Worm (Caenorhabditis elegans) whole organism, L3 larva: ENCODE results near the gene sre-13.

Experiments
- R02D3.7 ChIP-seq: fragments of 150-350 bp; optimal IDR thresholded peaks from 2 replicates; lab custom pipeline; 2014; ENCODE audit warnings: missing biosample characterization, missing genetic modification characterization
- fos-1 ChIP-seq: fragments of 150-350 bp; optimal IDR thresholded peaks from 2 replicates; lab custom pipeline; 2014; ENCODE audit warnings: missing biosample characterization, missing genetic modification characterization
- snpc-4 ChIP-seq: fragments of 150-350 bp; optimal IDR thresholded peaks from 2 replicates; lab custom pipeline; 2014; ENCODE audit warnings: missing biosample characterization, missing genetic modification characterization
- zag-1 ChIP-seq: fragments of 150-350 bp; optimal IDR thresholded peaks from 2 replicates; lab custom pipeline; 2014; ENCODE audit warnings: missing biosample characterization, missing genetic modification characterization

DNA sequence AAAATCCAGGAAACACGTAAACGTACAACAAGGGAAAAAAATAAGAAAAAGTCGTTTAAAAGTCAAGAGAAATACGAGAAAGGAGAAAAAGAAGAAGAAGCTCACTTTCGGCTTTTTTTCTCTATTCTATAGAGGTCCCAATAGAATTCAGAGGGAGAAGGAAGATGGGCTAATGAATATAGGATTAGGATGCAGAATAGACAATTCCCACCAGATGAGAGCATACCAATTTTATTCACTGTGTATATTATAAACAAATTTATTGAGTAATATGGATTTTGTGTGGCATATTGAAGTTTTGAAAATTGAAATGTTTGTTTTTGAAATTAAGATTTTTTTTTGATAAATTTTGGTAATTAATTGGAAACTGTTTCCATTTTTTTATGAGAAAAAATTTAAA lies 7.8 kb upstream of the sre-13 start:
- TF ChIP-seq R02D3.7 (tag; lab: Kevin White, UChicago): no peak
- TF ChIP-seq zag-1: no peak
- TF ChIP-seq snpc-4 (tag; lab: Kevin White, UChicago): no peak
- TF ChIP-seq fos-1 (tag; lab: Kevin White, UChicago): no peak
